Worm (Caenorhabditis elegans) whole organism, L1 larva: ENCODE results near the gene swp-1.
A peak's percentile ranks its signal among the peaks of the same experiment; 100 is the strongest.

Source experiments
- ama-1 ChIP-seq: fragments of 150-350 bp; optimal IDR thresholded peaks from 2 replicates; lab custom pipeline; 2014
- efl-1 ChIP-seq, 4 experiments: fragments of 150-350 bp; optimal IDR thresholded peaks in 3 of 4; peaks in 1 of 4; 1 replicate in 1 of 4; 2 replicates in 3 of 4; lab custom pipeline; 2014; ENCODE audit warnings: missing biosample characterization in 2 of 4, missing genetic modification characterization in 2 of 4, missing genetic modification reagents in 2 of 4
- elt-3 ChIP-seq, 6 experiments: fragments of 150-350 bp in 1 of 6; sonication (generic microtip); optimal IDR thresholded peaks; 2 replicates each; lab custom pipeline; 2017 to 2018; ENCODE audit warnings: missing biosample characterization in 6 of 6, missing genetic modification characterization in 6 of 6, inconsistent platforms in 1 of 6
- fos-1 ChIP-seq: fragments of 150-350 bp; optimal IDR thresholded peaks from 2 replicates; lab custom pipeline; 2014; ENCODE audit warnings: missing biosample characterization, missing genetic modification characterization
- hlh-4 ChIP-seq: sonication (generic microtip); optimal IDR thresholded peaks from 2 replicates; lab custom pipeline; 2016; ENCODE audit warnings: mild to moderate bottlenecking, missing genetic modification characterization, missing compliant biosample characterization
- jun-1 ChIP-seq: fragments of 150-350 bp; optimal IDR thresholded peaks from 2 replicates; lab custom pipeline; 2014; ENCODE audit warnings: missing biosample characterization, missing genetic modification reagents, missing genetic modification characterization
- lsy-2 ChIP-seq, 2 experiments: fragments of 150-350 bp; optimal IDR thresholded peaks; 2 replicates each; lab custom pipeline; 2014; ENCODE audit warnings: missing biosample characterization in 2 of 2, missing genetic modification characterization in 2 of 2
- nhr-11 ChIP-seq: fragments of 150-350 bp; optimal IDR thresholded peaks from 2 replicates; lab custom pipeline; 2014; ENCODE audit warnings: missing biosample characterization, missing genetic modification characterization
- nhr-19 ChIP-seq: fragments of 200-800 bp; sonication (Bioruptor generic); conservative IDR thresholded peaks from 2 replicates; pipeline ENCODE4 v1.3.6; 2022; ENCODE audit warnings: missing genetic modification characterization, missing compliant biosample characterization
- nhr-47 ChIP-seq: sonication (generic microtip); optimal IDR thresholded peaks from 2 replicates; lab custom pipeline; 2016; ENCODE audit warnings: mild to moderate bottlenecking, missing genetic modification characterization, moderate library complexity, missing compliant biosample characterization
- pqm-1 ChIP-seq: sonication (generic microtip); optimal IDR thresholded peaks from 3 replicates; lab custom pipeline; 2017; ENCODE audit warnings: missing biosample characterization, missing genetic modification characterization
- skn-1 ChIP-seq: fragments of 150-350 bp; optimal IDR thresholded peaks from 2 replicates; lab custom pipeline; 2014; ENCODE audit warnings: missing biosample characterization, missing genetic modification characterization
- unc-130 ChIP-seq: fragments of 150-350 bp; optimal IDR thresholded peaks from 2 replicates; lab custom pipeline; 2017; ENCODE audit warnings: missing biosample characterization, missing genetic modification characterization, inconsistent platforms

DNA sequence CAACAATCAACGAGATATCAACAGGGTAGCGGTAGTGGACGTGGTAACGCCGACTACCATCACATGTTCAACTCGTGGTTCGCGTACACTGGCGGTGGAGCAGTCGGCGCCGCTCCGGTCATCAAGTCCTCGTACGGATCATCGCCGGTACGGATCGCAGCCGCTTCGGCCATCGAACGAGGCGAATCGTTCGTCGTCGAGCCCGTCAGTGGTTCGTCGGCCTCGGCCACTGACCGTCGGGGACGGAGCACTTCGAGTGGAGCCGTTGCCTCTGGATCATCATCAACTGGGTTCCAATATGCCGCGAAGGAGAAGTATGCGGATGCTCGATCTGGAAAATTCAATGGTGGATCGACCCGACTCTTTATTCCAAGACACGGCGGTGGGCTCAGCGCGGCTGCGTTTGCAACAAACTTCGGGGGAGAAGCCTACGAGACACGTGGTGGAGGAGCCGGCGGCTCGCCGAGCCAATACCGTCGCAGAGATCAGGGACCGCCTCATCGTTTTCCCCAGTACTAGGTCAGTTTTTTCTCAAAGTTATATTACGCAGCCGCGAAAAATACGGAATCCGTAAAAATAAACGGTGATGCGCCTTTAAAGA, 29.8 kb downstream of the swp-1 start:
- TF ChIP-seq ama-1 (lab: Kevin White, UChicago): no peak
- TF ChIP-seq nhr-11 (tag; lab: Kevin White, UChicago): no peak
- TF ChIP-seq efl-1 (optimal IDR thresholded peaks at IDR 0.05; lab: Kevin White, UChicago): no peak
- peak in 1 of 2 experiments; percentile 58 for TF ChIP-seq efl-1 (GFP tag; optimal IDR thresholded peaks at IDR 0.05 in 1 of 2; lab: Kevin White, UChicago)
- TF ChIP-seq skn-1 (tag; lab: Kevin White, UChicago): no peak
- no peak for TF ChIP-seq fos-1 (tag; lab: Kevin White, UChicago)
- no peak for TF ChIP-seq hlh-4
- TF ChIP-seq pqm-1: no peak
- TF ChIP-seq elt-3 (tag; optimal IDR thresholded peaks at IDR 0.05; lab: Kevin White, UChicago): no peak
- no peak for TF ChIP-seq unc-130
- no peak for TF ChIP-seq nhr-47 (tag; lab: Kevin White, UChicago)
- TF ChIP-seq nhr-19 (GFP tag; lab: Robert Waterston, UW): no peak
- TF ChIP-seq lsy-2 (tag; optimal IDR thresholded peaks at IDR 0.05; lab: Kevin White, UChicago): no peak
- no peak for TF ChIP-seq jun-1 (tag; lab: Kevin White, UChicago)
